Worm (Caenorhabditis elegans) whole organism, young adult: ENCODE results near the gene H01G02.4.
"Not testable (repeated sequence)": the region's sequence is repeated elsewhere in the genome, so short reads cannot be mapped to it uniquely, and the experiment has no call there.

Experiments used
- B0261.1 ChIP-seq: sonication (generic microtip); optimal IDR thresholded peaks from 2 replicates; lab custom pipeline; 2016; ENCODE audit warnings: mild to moderate bottlenecking, missing genetic modification characterization, moderate library complexity, missing compliant biosample characterization
- C06A6.2 ChIP-seq: fragments of 200-800 bp; sonication (Bioruptor generic); conservative IDR thresholded peaks from 2 replicates; pipeline ENCODE4 v1.3.6; 2022; ENCODE audit warnings: missing genetic modification characterization, missing compliant biosample characterization
- F49E8.2 ChIP-seq: sonication (generic microtip); optimal IDR thresholded peaks from 3 replicates; lab custom pipeline; 2017; ENCODE audit warnings: missing genetic modification characterization, mild to moderate bottlenecking, missing compliant biosample characterization, antibody characterized with exemption, moderate library complexity; ENCODE audit not compliant: insufficient read depth
- F55B11.4 ChIP-seq: sonication (generic microtip); optimal IDR thresholded peaks from 2 replicates; lab custom pipeline; 2016; ENCODE audit warnings: missing compliant biosample characterization, missing genetic modification characterization, borderline replicate concordance; ENCODE audit not compliant: insufficient read depth
- F57A8.1 ChIP-seq: fragments of 200-800 bp; sonication (Bioruptor generic); optimal IDR thresholded peaks from 2 replicates; lab custom pipeline; 2018; ENCODE audit warnings: mild to moderate bottlenecking, missing genetic modification characterization, moderate library complexity, missing compliant biosample characterization
- T26A5.8 ChIP-seq: sonication (generic microtip); optimal IDR thresholded peaks from 2 replicates; lab custom pipeline; 2016; ENCODE audit warnings: missing genetic modification characterization, missing compliant biosample characterization
- Y67H2A.10 ChIP-seq: fragments of 200-800 bp; sonication (Bioruptor generic); conservative IDR thresholded peaks from 2 replicates; pipeline ENCODE4 v1.3.6; 2022; ENCODE audit warnings: missing genetic modification reagents, missing genetic modification characterization, missing compliant biosample characterization
- Y79H2A.3 ChIP-seq: fragments of 200-800 bp; sonication (Bioruptor generic); conservative IDR thresholded peaks from 2 replicates; pipeline ENCODE4 v1.3.6; 2022; ENCODE audit warnings: missing genetic modification reagents, missing genetic modification characterization, missing compliant biosample characterization
- ZK185.1 ChIP-seq: sonication (generic microtip); optimal IDR thresholded peaks from 2 replicates; lab custom pipeline; 2016; ENCODE audit warnings: mild to moderate bottlenecking, missing genetic modification characterization, missing compliant biosample characterization; ENCODE audit not compliant: poor library complexity, severe bottlenecking
- atf-7 ChIP-seq: sonication (generic microtip); optimal IDR thresholded peaks from 2 replicates; lab custom pipeline; 2017; ENCODE audit warnings: mild to moderate bottlenecking, missing genetic modification characterization, missing compliant biosample characterization
- attf-5 ChIP-seq: fragments of 200-800 bp; sonication (Bioruptor generic); optimal IDR thresholded peaks from 2 replicates; lab custom pipeline; 2018; ENCODE audit warnings: mild to moderate bottlenecking, missing genetic modification characterization, missing compliant biosample characterization
- bed-1 ChIP-seq: fragments of 200-800 bp; sonication (Bioruptor generic); IDR thresholded peaks from 2 replicates; pipeline ENCODE4 v1.3.6; 2022; ENCODE audit warnings: missing genetic modification reagents, missing genetic modification characterization, missing compliant biosample characterization
- ccch-3 ChIP-seq: fragments of 200-800 bp; sonication (Bioruptor generic); optimal IDR thresholded peaks from 2 replicates; lab custom pipeline; 2018; ENCODE audit warnings: mild to moderate bottlenecking, missing genetic modification characterization, missing compliant biosample characterization
- cebp-2 ChIP-seq: fragments of 200-800 bp; sonication (Bioruptor generic); IDR thresholded peaks from 2 replicates; pipeline ENCODE4 v1.3.6; 2022; ENCODE audit warnings: missing genetic modification characterization, missing compliant biosample characterization
- die-1 ChIP-seq: sonication (generic microtip); optimal IDR thresholded peaks from 2 replicates; lab custom pipeline; 2016; ENCODE audit warnings: missing genotype, mild to moderate bottlenecking, missing genetic modification characterization, missing compliant biosample characterization
- dpl-1 ChIP-seq: fragments of 150-350 bp; optimal IDR thresholded peaks from 2 replicates; lab custom pipeline; 2014; ENCODE audit warnings: missing biosample characterization, missing genetic modification reagents, missing genetic modification characterization
- efl-1 ChIP-seq: fragments of 150-350 bp; optimal IDR thresholded peaks from 2 replicates; lab custom pipeline; 2014; ENCODE audit warnings: missing biosample characterization, missing genetic modification reagents, missing genetic modification characterization
- egl-18 ChIP-seq: fragments of 200-800 bp; sonication (Bioruptor generic); IDR thresholded peaks from 2 replicates; pipeline ENCODE4 v1.3.6; 2022; ENCODE audit warnings: missing genetic modification reagents, missing genetic modification characterization, missing compliant biosample characterization
- egrh-3 ChIP-seq: fragments of 200-800 bp; sonication (Bioruptor generic); IDR thresholded peaks from 2 replicates; pipeline ENCODE4 v1.3.6; 2022; ENCODE audit warnings: missing genetic modification reagents, missing genetic modification characterization, missing compliant biosample characterization
- fkh-3 ChIP-seq: sonication (generic microtip); optimal IDR thresholded peaks from 2 replicates; lab custom pipeline; 2016; ENCODE audit warnings: mild to moderate bottlenecking, missing genetic modification characterization, missing compliant biosample characterization
- gei-17 ChIP-seq: fragments of 200-800 bp; sonication (Bioruptor generic); optimal IDR thresholded peaks from 2 replicates; lab custom pipeline; 2018; ENCODE audit warnings: mild to moderate bottlenecking, missing genetic modification characterization, missing compliant biosample characterization
- hmg-20 ChIP-seq: fragments of 200-800 bp; sonication (Bioruptor generic); IDR thresholded peaks from 2 replicates; pipeline ENCODE4 v1.3.6; 2022; ENCODE audit warnings: missing genetic modification reagents, missing genetic modification characterization, missing compliant biosample characterization
- hsf-1 ChIP-seq: fragments of 200-800 bp; sonication (Bioruptor generic); IDR thresholded peaks from 2 replicates; pipeline ENCODE4 v1.3.6; 2022; ENCODE audit warnings: missing genetic modification reagents, missing genetic modification characterization, missing compliant biosample characterization
- let-607 ChIP-seq, 2 experiments: fragments of 200-800 bp in 1 of 2; sonication (Bioruptor generic) in 1 of 2; sonication (generic microtip) in 1 of 2; optimal IDR thresholded peaks; 2 replicates each; lab custom pipeline; 2016 to 2018; ENCODE audit warnings: mild to moderate bottlenecking in 2 of 2, missing compliant biosample characterization in 2 of 2, missing genetic modification characterization in 2 of 2, moderate library complexity in 2 of 2, missing genotype in 1 of 2
- lin-40 ChIP-seq: sonication (generic microtip); optimal IDR thresholded peaks from 2 replicates; lab custom pipeline; 2016; ENCODE audit warnings: missing genetic modification characterization, mild to moderate bottlenecking, missing compliant biosample characterization, missing genotype, missing genetic modification reagents
- lin-54 ChIP-seq: fragments of 200-800 bp; sonication (Bioruptor generic); optimal IDR thresholded peaks from 2 replicates; lab custom pipeline; 2018; ENCODE audit warnings: mild to moderate bottlenecking, missing genetic modification characterization, missing compliant biosample characterization
- madf-3 ChIP-seq: fragments of 200-800 bp; sonication (Bioruptor generic); IDR thresholded peaks from 2 replicates; pipeline ENCODE4 v1.3.6; 2022; ENCODE audit warnings: missing genetic modification reagents, missing genetic modification characterization, missing compliant biosample characterization
- madf-6 ChIP-seq: fragments of 200-800 bp; sonication (Bioruptor generic); IDR thresholded peaks from 2 replicates; pipeline ENCODE4 v1.3.6; 2022; ENCODE audit warnings: missing genetic modification reagents, missing genetic modification characterization, missing compliant biosample characterization
- mel-28 ChIP-seq: sonication (generic microtip); optimal IDR thresholded peaks from 2 replicates; lab custom pipeline; 2016; ENCODE audit warnings: borderline replicate concordance, mild to moderate bottlenecking, missing genetic modification characterization, missing compliant biosample characterization
- mxl-1 ChIP-seq: sonication (generic microtip); optimal IDR thresholded peaks from 2 replicates; lab custom pipeline; 2016; ENCODE audit warnings: missing genetic modification characterization, missing compliant biosample characterization
- nfya-2 ChIP-seq: fragments of 200-800 bp; sonication (Bioruptor generic); IDR thresholded peaks from 2 replicates; pipeline ENCODE4 v1.3.6; 2022; ENCODE audit warnings: missing genetic modification reagents, missing genetic modification characterization, missing compliant biosample characterization
- nfyb-1 ChIP-seq: fragments of 200-800 bp; sonication (Bioruptor generic); IDR thresholded peaks from 2 replicates; pipeline ENCODE4 v1.3.6; 2022; ENCODE audit warnings: missing genetic modification reagents, missing genetic modification characterization, missing compliant biosample characterization
- nhr-80 ChIP-seq: sonication (generic microtip); optimal IDR thresholded peaks from 2 replicates; lab custom pipeline; 2016; ENCODE audit warnings: missing genetic modification characterization, missing compliant biosample characterization
- nhr-90 ChIP-seq: sonication (generic microtip); optimal IDR thresholded peaks from 2 replicates; lab custom pipeline; 2016; ENCODE audit warnings: missing genotype, mild to moderate bottlenecking, missing genetic modification characterization, missing compliant biosample characterization
- rcor-1 ChIP-seq: fragments of 200-800 bp; sonication (Bioruptor generic); IDR thresholded peaks from 2 replicates; pipeline ENCODE4 v1.3.6; 2022; ENCODE audit warnings: missing genetic modification reagents, missing genetic modification characterization, missing compliant biosample characterization
- snpc-1.1 ChIP-seq: sonication (generic microtip); optimal IDR thresholded peaks from 2 replicates; lab custom pipeline; 2017; ENCODE audit warnings: missing genetic modification characterization, mild to moderate bottlenecking, missing compliant biosample characterization, antibody characterized with exemption, moderate library complexity, missing genotype, missing genetic modification reagents; ENCODE audit not compliant: insufficient read depth
- tbx-9 ChIP-seq: sonication (generic microtip); optimal IDR thresholded peaks from 2 replicates; lab custom pipeline; 2016; ENCODE audit warnings: borderline replicate concordance, missing genetic modification characterization, inconsistent platforms, missing compliant biosample characterization
- unc-130 ChIP-seq: sonication (generic microtip); optimal IDR thresholded peaks from 2 replicates; lab custom pipeline; 2016; ENCODE audit warnings: missing genetic modification reagents, missing genetic modification characterization, missing compliant biosample characterization
- xnd-1 ChIP-seq: sonication (generic microtip); optimal IDR thresholded peaks from 2 replicates; lab custom pipeline; 2016; ENCODE audit warnings: missing genotype, missing genetic modification reagents, missing genetic modification characterization, missing compliant biosample characterization
- ztf-22 ChIP-seq: fragments of 200-800 bp; sonication (Bioruptor generic); optimal IDR thresholded peaks from 2 replicates; lab custom pipeline; 2018; ENCODE audit warnings: mild to moderate bottlenecking, missing genetic modification characterization, moderate library complexity, missing compliant biosample characterization
- ztf-26 ChIP-seq: sonication (generic microtip); optimal IDR thresholded peaks from 2 replicates; lab custom pipeline; 2017; ENCODE audit warnings: missing genetic modification characterization, missing compliant biosample characterization
- ztf-28 ChIP-seq: fragments of 200-800 bp; sonication (Bioruptor generic); IDR thresholded peaks from 2 replicates; pipeline ENCODE4 v1.3.6; 2022; ENCODE audit warnings: missing genetic modification reagents, missing genetic modification characterization, missing compliant biosample characterization

Gene H01G02.4

ce11 chrIV:11842121-11842520, 39.2 kb upstream of the H01G02.4 start, which contains the start of gene F38H4.3:
TSS of gene F38H4.3 (plus strand) at chrIV:11842421.
- TF ChIP-seq B0261.1 (tag; lab: Kevin White, UChicago) (no peak), unc-130 (no peak), Y79H2A.3 (GFP tag; lab: Robert Waterston, UW) (no peak), nfyb-1 (GFP tag; lab: Robert Waterston, UW) (no peak), lin-54 (no peak), ztf-26 (no peak), attf-5 (GFP tag; lab: Kevin White, UChicago) (no peak), mxl-1 (no peak), mel-28 (tag; lab: Kevin White, UChicago) (no peak), C06A6.2 (GFP tag; lab: Robert Waterston, UW) (no peak), lin-40 (tag; lab: Kevin White, UChicago) (no peak), ztf-22 (GFP tag; lab: Kevin White, UChicago) (no peak), ztf-28 (GFP tag; lab: Robert Waterston, UW) (no peak), Y67H2A.10 (no peak), T26A5.8 (no peak)
- TF ChIP-seq, all 124 proteins: peak for 0

- TF ChIP-seq F55B11.4, result no peak
- no peak for TF ChIP-seq ZK185.1 (tag; lab: Kevin White, UChicago)
- no peak for TF ChIP-seq ccch-3 (GFP tag; lab: Kevin White, UChicago)
- no peak for TF ChIP-seq egl-18 (GFP tag; lab: Robert Waterston, UW)
- TF ChIP-seq snpc-1.1 (tag; lab: Kevin White, UChicago), result no peak
- TF ChIP-seq gei-17 (GFP tag; lab: Kevin White, UChicago), result no peak
- no peak for TF ChIP-seq efl-1 (GFP tag; lab: Kevin White, UChicago)
- no peak for TF ChIP-seq mxl-1
- no peak for TF ChIP-seq let-607 (tag; optimal IDR thresholded peaks at IDR 0.05; lab: Kevin White, UChicago)
- no peak for TF ChIP-seq rcor-1 (GFP tag; lab: Robert Waterston, UW)
- TF ChIP-seq cebp-2, result no peak
These were observed 35.7 kb upstream of the H01G02.4 start, which contains the start of gene fbxb-3 for ce11 chrIV:11838657-11839056. TSS of gene fbxb-3 (plus strand) at chrIV:11838957.

ce11 chrIV:11833456-11833855, 30.5 kb upstream of the H01G02.4 start, which contains the start of gene M117.4:
TSS of gene M117.4 (minus strand) at chrIV:11833556.
- no peak for TF ChIP-seq nhr-90 (tag; lab: Kevin White, UChicago)
- no peak for TF ChIP-seq nhr-80 (tag; lab: Kevin White, UChicago)
- no peak for TF ChIP-seq ztf-26
- no peak for TF ChIP-seq attf-5 (GFP tag; lab: Kevin White, UChicago)
- TF ChIP-seq ZK185.1 (tag; lab: Kevin White, UChicago), result no peak
- no peak for TF ChIP-seq egrh-3 (GFP tag; lab: Robert Waterston, UW)

ce11 chrIV:11828012-11828411, 25.1 kb upstream of the H01G02.4 start, which contains the start of gene M117.6:
TSS of gene M117.6 (minus strand) at chrIV:11828112.
- TF ChIP-seq bed-1 (GFP tag; lab: Robert Waterston, UW); nfya-2; egl-18 (GFP tag; lab: Robert Waterston, UW): not testable (repeated sequence)
- TF ChIP-seq, all 124 proteins: peak for 0; not testable (repeated sequence) for 124

- TF ChIP-seq F49E8.2 (tag; lab: Kevin White, UChicago), result peak; percentile 45
- no peak for TF ChIP-seq atf-7
- TF ChIP-seq gei-17 (GFP tag; lab: Kevin White, UChicago), result no peak
- no peak for TF ChIP-seq fkh-3 (tag; lab: Kevin White, UChicago)
- no peak for TF ChIP-seq ccch-3 (GFP tag; lab: Kevin White, UChicago)
- no peak for TF ChIP-seq tbx-9 (tag; lab: Kevin White, UChicago)
- peak; percentile 74; the same call in 1 of the 2 replicates for TF ChIP-seq madf-3 (GFP tag; lab: Robert Waterston, UW)
- no peak for TF ChIP-seq nhr-90 (tag; lab: Kevin White, UChicago)
- TF ChIP-seq F57A8.1 (GFP tag; lab: Kevin White, UChicago), result no peak
- peak; percentile 94 for TF ChIP-seq dpl-1 (GFP tag; lab: Kevin White, UChicago)
- TF ChIP-seq madf-6, result peak; percentile 98
- TF ChIP-seq xnd-1 (tag; lab: Kevin White, UChicago), result peak; percentile 88
- TF ChIP-seq hmg-20 (GFP tag; lab: Robert Waterston, UW), result no peak
- TF ChIP-seq die-1 (tag; lab: Kevin White, UChicago), result no peak
- TF ChIP-seq hsf-1 (GFP tag; lab: Robert Waterston, UW), result peak; percentile 96
These were observed 19.5 kb upstream of the H01G02.4 start for ce11 chrIV:11822454-11822853.
